Fruit fly (Drosophila melanogaster): Measurements from ENCODE around the gene Adss.
A peak's percentile ranks its signal among the peaks of the same experiment; 100 is the strongest.

The Adss gene

dm6 chr3R:20838787-20839186, 8.4 kb upstream of the Adss start:
- TF ChIP-seq D1 (tag; optimal IDR thresholded peaks at IDR 0.05) (no peak), CG8301 (tag; optimal IDR thresholded peaks at IDR 0.05) (no peak), CG9948 (tag; optimal IDR thresholded peaks at IDR 0.05) (no peak), Snoo (tag; optimal IDR thresholded peaks at IDR 0.05) (no peak), CG4496 (GFP tag; IDR thresholded peaks at IDR 0.05) (no peak), Pif1A (GFP tag; optimal IDR thresholded peaks at IDR 0.05) (no peak), CG32121 (GFP tag; IDR thresholded peaks at IDR 0.05) (no peak), CG10348 (GFP tag; IDR thresholded peaks at IDR 0.05) (no peak), CG15710 (tag; optimal IDR thresholded peaks at IDR 0.05) (no peak), CG12605 (GFP tag; IDR thresholded peaks at IDR 0.05) (no peak)

DNA sequence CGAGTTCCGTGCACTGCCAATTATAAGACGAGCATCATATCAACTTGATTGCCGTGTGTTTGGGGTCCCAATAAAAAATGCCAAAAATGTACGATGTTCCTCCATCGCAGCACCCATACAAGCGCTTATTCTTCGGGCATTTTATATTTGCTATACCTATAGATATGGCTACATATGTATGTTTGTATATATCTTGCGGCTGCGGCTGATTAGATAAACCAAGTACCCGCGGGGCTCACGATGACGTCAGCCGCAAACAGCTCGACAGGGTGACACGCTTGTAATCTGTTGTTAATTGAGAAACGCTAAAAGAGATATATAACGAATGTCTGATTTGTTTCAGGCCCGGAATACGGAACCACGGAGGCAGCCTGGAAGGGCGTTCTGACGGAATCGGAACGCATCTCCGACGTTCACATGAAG, 6.9 kb upstream of the Adss start:
- TF ChIP-seq CG10348 (GFP tag; IDR thresholded peaks at IDR 0.05) (no peak), Pif1A (GFP tag; optimal IDR thresholded peaks at IDR 0.05) (no peak), CG15710 (tag; optimal IDR thresholded peaks at IDR 0.05) (no peak), D1 (tag; optimal IDR thresholded peaks at IDR 0.05) (no peak), Ets98B (GFP tag; IDR thresholded peaks at IDR 0.05) (no peak), fd96Ca (GFP tag; IDR thresholded peaks at IDR 0.05) (no peak), CG4496 (GFP tag; IDR thresholded peaks at IDR 0.05) (no peak), Pif1B (GFP tag; optimal IDR thresholded peaks at IDR 0.05) (no peak)

DNA sequence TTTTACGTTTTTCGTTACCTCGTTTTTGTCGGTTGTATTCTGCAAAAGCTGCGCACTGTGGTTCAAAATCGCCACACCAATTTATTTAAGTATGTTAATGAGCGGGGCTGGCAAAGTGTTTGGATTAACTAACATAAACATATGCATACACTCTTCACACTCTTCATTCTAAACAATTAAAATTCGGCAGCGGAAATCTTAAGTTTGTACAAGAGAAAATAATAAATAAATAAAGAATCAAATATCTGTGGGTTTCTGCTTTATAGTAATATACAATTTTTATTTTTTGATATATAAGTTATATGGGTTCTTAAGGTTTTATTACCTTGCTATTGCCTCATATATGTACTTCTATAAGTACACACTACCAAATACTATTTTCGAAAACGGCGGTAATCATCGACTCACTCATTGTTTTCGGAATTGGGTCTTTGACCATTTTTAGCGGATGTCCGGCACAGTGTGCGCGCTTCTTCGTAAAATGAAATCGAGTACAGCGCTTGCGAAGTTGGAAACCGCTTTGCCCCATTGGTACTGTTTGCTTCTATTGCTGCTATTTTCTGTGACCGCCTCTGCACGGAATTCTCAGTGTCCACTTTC, 6.0 kb upstream of the Adss start:
- TF ChIP-seq CG9948 (tag; optimal IDR thresholded peaks at IDR 0.05) (no peak), CG15710 (tag; optimal IDR thresholded peaks at IDR 0.05) (peak; percentile 6), Snoo (tag; optimal IDR thresholded peaks at IDR 0.05) (no peak), CG13204 (GFP tag; optimal IDR thresholded peaks at IDR 0.05) (no peak), CG17806 (tag; optimal IDR thresholded peaks at IDR 0.05) (peak; percentile 0), CG8301 (tag; optimal IDR thresholded peaks at IDR 0.05) (peak; percentile 49), CG12605 (GFP tag; IDR thresholded peaks at IDR 0.05) (no peak), EcR (GFP tag; optimal IDR thresholded peaks at IDR 0.05) (no peak), Pif1B (GFP tag; optimal IDR thresholded peaks at IDR 0.05) (peak; percentile 8), CG34367 (tag; optimal IDR thresholded peaks at IDR 0.05) (no peak), CG14655 (GFP tag; optimal IDR thresholded peaks at IDR 0.05) (peak; percentile 72), CG10348 (GFP tag; IDR thresholded peaks at IDR 0.05) (no peak), CG4496 (GFP tag; IDR thresholded peaks at IDR 0.05) (0 out of 3 replicates have a peak, but pooled peaks have one; percentile 23), fd96Ca (GFP tag; IDR thresholded peaks at IDR 0.05) (no peak), gl (tag; optimal IDR thresholded peaks at IDR 0.05) (no peak), Pif1A (GFP tag; optimal IDR thresholded peaks at IDR 0.05) (peak; percentile 17)

- no peak for TF ChIP-seq CG15710 (tag; optimal IDR thresholded peaks at IDR 0.05)
- no peak for TF ChIP-seq CG14655 (GFP tag; optimal IDR thresholded peaks at IDR 0.05)
- peak; percentile 36 for TF ChIP-seq EcR (GFP tag; optimal IDR thresholded peaks at IDR 0.05)
- TF ChIP-seq CG8301 (tag; optimal IDR thresholded peaks at IDR 0.05): no peak
- no peak for TF ChIP-seq CG10348 (GFP tag; IDR thresholded peaks at IDR 0.05)
- no peak for TF ChIP-seq CG9948 (tag; optimal IDR thresholded peaks at IDR 0.05)
- no peak for TF ChIP-seq CG8159 (tag; optimal IDR thresholded peaks at IDR 0.05)
- no peak for TF ChIP-seq gl (tag; optimal IDR thresholded peaks at IDR 0.05)
- no peak for TF ChIP-seq rn (GFP tag; IDR thresholded peaks at IDR 0.05)
- TF ChIP-seq fd96Ca (GFP tag; IDR thresholded peaks at IDR 0.05): no peak
- TF ChIP-seq CG17806 (tag; optimal IDR thresholded peaks at IDR 0.05): no peak
- TF ChIP-seq CG4496 (GFP tag; IDR thresholded peaks at IDR 0.05): no peak
- no peak for TF ChIP-seq CG13204 (GFP tag; optimal IDR thresholded peaks at IDR 0.05)
- TF ChIP-seq Snoo (tag; optimal IDR thresholded peaks at IDR 0.05): peak; percentile 6
- no peak for TF ChIP-seq CG32121 (GFP tag; IDR thresholded peaks at IDR 0.05)
- no peak for TF ChIP-seq CG34367 (tag; optimal IDR thresholded peaks at IDR 0.05)
- TF ChIP-seq Pif1B (GFP tag; optimal IDR thresholded peaks at IDR 0.05): peak; percentile 18
- TF ChIP-seq Ets98B (GFP tag; IDR thresholded peaks at IDR 0.05): no peak
- no peak for TF ChIP-seq Pif1A (GFP tag; optimal IDR thresholded peaks at IDR 0.05)
- no peak for TF ChIP-seq D1 (tag; optimal IDR thresholded peaks at IDR 0.05)
- TF ChIP-seq CG12605 (GFP tag; IDR thresholded peaks at IDR 0.05): no peak
Observed at dm6 chr3R:20835531-20835930, 5.2 kb upstream of the Adss start.

DNA sequence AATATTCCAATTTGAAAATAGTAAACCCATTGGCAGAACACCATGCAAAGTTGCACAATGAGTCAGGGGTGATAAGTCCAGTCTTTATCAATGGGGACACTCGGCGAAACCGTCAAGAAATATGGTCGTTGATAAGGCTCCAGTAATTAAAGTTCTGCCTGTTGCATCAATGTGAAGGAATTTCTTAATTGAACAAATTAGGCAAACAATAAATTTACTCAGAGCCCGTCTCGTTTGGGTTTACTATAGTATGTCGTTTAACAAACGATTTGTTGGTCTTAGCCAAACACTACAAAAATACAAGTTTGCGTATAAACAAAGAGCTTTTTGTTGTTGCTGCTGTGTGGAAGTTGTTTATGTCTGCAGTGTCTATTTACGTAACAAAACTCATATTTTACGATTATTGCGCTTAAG, 4.4 kb upstream of the Adss start:
- TF ChIP-seq Pif1A (GFP tag; optimal IDR thresholded peaks at IDR 0.05): no peak
- TF ChIP-seq rn (GFP tag; IDR thresholded peaks at IDR 0.05): no peak
- TF ChIP-seq CG15710 (tag; optimal IDR thresholded peaks at IDR 0.05): no peak
- no peak for TF ChIP-seq fd96Ca (GFP tag; IDR thresholded peaks at IDR 0.05)
- TF ChIP-seq CG9948 (tag; optimal IDR thresholded peaks at IDR 0.05): no peak
- no peak for TF ChIP-seq CG17806 (tag; optimal IDR thresholded peaks at IDR 0.05)
- no peak for TF ChIP-seq gl (tag; optimal IDR thresholded peaks at IDR 0.05)
- no peak for TF ChIP-seq CG8159 (tag; optimal IDR thresholded peaks at IDR 0.05)
- TF ChIP-seq CG34367 (tag; optimal IDR thresholded peaks at IDR 0.05): no peak
- no peak for TF ChIP-seq CG14655 (GFP tag; optimal IDR thresholded peaks at IDR 0.05)
- no peak for TF ChIP-seq CG4496 (GFP tag; IDR thresholded peaks at IDR 0.05)
- no peak for TF ChIP-seq Ets98B (GFP tag; IDR thresholded peaks at IDR 0.05)
- no peak for TF ChIP-seq CG8301 (tag; optimal IDR thresholded peaks at IDR 0.05)
- TF ChIP-seq CG10348 (GFP tag; IDR thresholded peaks at IDR 0.05): no peak
- TF ChIP-seq Pif1B (GFP tag; optimal IDR thresholded peaks at IDR 0.05): no peak
- TF ChIP-seq D1 (tag; optimal IDR thresholded peaks at IDR 0.05): no peak
- no peak for TF ChIP-seq EcR (GFP tag; optimal IDR thresholded peaks at IDR 0.05)

DNA sequence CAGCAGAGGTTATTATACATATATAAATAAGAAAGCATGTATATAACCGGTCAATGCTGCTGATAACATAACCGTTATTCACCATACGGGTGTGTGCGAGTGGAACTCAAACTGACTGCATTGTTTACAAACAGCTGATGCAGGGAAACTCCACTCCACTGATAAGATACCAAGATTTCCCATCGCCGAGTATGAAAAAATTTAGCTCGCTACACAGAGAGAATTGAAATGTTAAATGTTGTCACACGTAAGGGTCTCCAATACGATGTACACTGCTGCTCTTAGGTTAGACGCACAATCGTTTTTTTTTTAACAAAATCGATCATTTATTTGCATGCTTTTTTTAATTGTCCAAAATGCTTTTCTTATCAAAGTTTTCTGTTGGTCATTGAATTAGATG, 3.3 kb upstream of the Adss start:
- TF ChIP-seq gl (tag; optimal IDR thresholded peaks at IDR 0.05) (no peak), CG9948 (tag; optimal IDR thresholded peaks at IDR 0.05) (peak; percentile 3), CG8301 (tag; optimal IDR thresholded peaks at IDR 0.05) (peak; percentile 12), Pif1A (GFP tag; optimal IDR thresholded peaks at IDR 0.05) (peak; percentile 5), CG15710 (tag; optimal IDR thresholded peaks at IDR 0.05) (peak; percentile 10), CG14655 (GFP tag; optimal IDR thresholded peaks at IDR 0.05) (peak; percentile 5), fd96Ca (GFP tag; IDR thresholded peaks at IDR 0.05) (peak; percentile 21; the same call in 1 of the 3 replicates), Ets98B (GFP tag; IDR thresholded peaks at IDR 0.05) (peak; percentile 33), EcR (GFP tag; optimal IDR thresholded peaks at IDR 0.05) (no peak), CG4496 (GFP tag; IDR thresholded peaks at IDR 0.05) (peak; percentile 63; the same call in 1 of the 3 replicates)

All from whole organism, pupa.